Fruit fly (Drosophila melanogaster) whole organism, embryonic: Measurements from ENCODE around the gene Cp18.

Source experiments
- CG15269 ChIP-seq: fragments of 200-800 bp; sonication (Bioruptor generic); optimal IDR thresholded peaks from 2 replicates; lab custom pipeline; 2018; ENCODE audit warnings: missing biosample characterization, mild to moderate bottlenecking, missing genetic modification characterization, moderate library complexity
- CG15479 ChIP-seq: fragments of 200-800 bp; sonication (Bioruptor generic); optimal IDR thresholded peaks from 3 replicates; lab custom pipeline; 2019; ENCODE audit warnings: missing biosample characterization, mild to moderate bottlenecking, missing genetic modification characterization, moderate library complexity
- CG16863 ChIP-seq: fragments of 200-800 bp; sonication (Bioruptor generic); optimal IDR thresholded peaks from 3 replicates; lab custom pipeline; 2016; ENCODE audit warnings: missing biosample characterization, missing genetic modification characterization
- CG17612 ChIP-seq: fragments of 200-800 bp; sonication (Bioruptor generic); IDR thresholded peaks from 2 replicates; pipeline ENCODE4 v1.3.6; 2022; ENCODE audit warnings: missing biosample characterization, missing genetic modification characterization
- CG2199 ChIP-seq: fragments of 200-800 bp; sonication (Bioruptor generic); IDR thresholded peaks from 3 replicates; pipeline ENCODE4 v1.3.6; 2022; ENCODE audit warnings: missing biosample characterization, missing genetic modification characterization
- CG2712 ChIP-seq: fragments of 200-800 bp; optimal IDR thresholded peaks from 3 replicates; lab custom pipeline; 2019; ENCODE audit warnings: missing biosample characterization, mild to moderate bottlenecking, missing genetic modification characterization, moderate library complexity
- CG32772 ChIP-seq: fragments of 200-800 bp; sonication (Bioruptor generic); IDR thresholded peaks from 2 replicates; pipeline ENCODE4 v1.3.6; 2022; ENCODE audit warnings: missing biosample characterization, missing genetic modification characterization
- CG3281 ChIP-seq: fragments of 200-800 bp; sonication (Bioruptor generic); optimal IDR thresholded peaks from 3 replicates; lab custom pipeline; 2017; ENCODE audit warnings: missing biosample characterization, mild to moderate bottlenecking, missing genetic modification characterization
- CG3847 ChIP-seq: fragments of 200-800 bp; sonication (Bioruptor generic); IDR thresholded peaks from 2 replicates; pipeline ENCODE4 v1.3.6; 2022; ENCODE audit warnings: missing biosample characterization, missing genetic modification characterization
- CG4282 ChIP-seq: fragments of 200-800 bp; sonication (Bioruptor generic); optimal IDR thresholded peaks from 2 replicates; lab custom pipeline; 2016; ENCODE audit warnings: missing biosample characterization, missing genetic modification characterization
- CG4360 ChIP-seq: fragments of 200-800 bp; sonication (Bioruptor generic); IDR thresholded peaks from 2 replicates; pipeline ENCODE4 v1.3.6; 2022; ENCODE audit warnings: missing biosample characterization, missing genetic modification characterization
- CG4424 ChIP-seq: fragments of 200-800 bp; sonication (Bioruptor generic); optimal IDR thresholded peaks from 3 replicates; lab custom pipeline; 2016; ENCODE audit warnings: missing biosample characterization, missing genetic modification characterization
- CG7839 ChIP-seq: fragments of 200-800 bp; sonication (Bioruptor generic); optimal IDR thresholded peaks from 3 replicates; lab custom pipeline; 2018; ENCODE audit warnings: missing biosample characterization, mild to moderate bottlenecking, missing genetic modification characterization, moderate library complexity
- CG8765 ChIP-seq: fragments of 200-800 bp; sonication (Bioruptor generic); IDR thresholded peaks from 2 replicates; pipeline ENCODE4 v1.3.6; 2022; ENCODE audit warnings: missing biosample characterization, missing genetic modification characterization
- CG9437 ChIP-seq: fragments of 200-800 bp; sonication (Bioruptor generic); optimal IDR thresholded peaks from 2 replicates; lab custom pipeline; 2018; ENCODE audit warnings: missing biosample characterization, mild to moderate bottlenecking, missing genetic modification characterization
- CG9932 ChIP-seq: fragments of 200-800 bp; sonication (Bioruptor generic); IDR thresholded peaks from 2 replicates; pipeline ENCODE4 v1.3.6; 2022; ENCODE audit warnings: missing biosample characterization, missing genetic modification characterization
- E2f1 ChIP-seq: fragments of 200-800 bp; sonication (Bioruptor generic); IDR thresholded peaks from 2 replicates; pipeline ENCODE4 v1.3.6; 2022; ENCODE audit warnings: missing biosample characterization, missing genetic modification characterization
- Ets65A ChIP-seq: fragments of 200-800 bp; sonication (Bioruptor generic); peaks from one replicate; lab custom pipeline; 2016; ENCODE audit warnings: missing biosample characterization, missing genetic modification characterization
- Ets97D ChIP-seq: fragments of 200-800 bp; sonication (Bioruptor generic); optimal IDR thresholded peaks from 3 replicates; lab custom pipeline; 2016; ENCODE audit warnings: missing biosample characterization, missing genetic modification characterization
- Fer1 ChIP-seq: fragments of 200-800 bp; sonication (Bioruptor generic); optimal IDR thresholded peaks from 2 replicates; lab custom pipeline; 2017; ENCODE audit warnings: missing biosample characterization, mild to moderate bottlenecking, missing genetic modification characterization
- HmgZ ChIP-seq: fragments of 200-800 bp; sonication (Bioruptor generic); optimal IDR thresholded peaks from 2 replicates; lab custom pipeline; 2018; ENCODE audit warnings: missing biosample characterization, mild to moderate bottlenecking, missing genetic modification characterization
- Meics ChIP-seq: fragments of 200-800 bp; sonication (Bioruptor generic); optimal IDR thresholded peaks from 2 replicates; lab custom pipeline; 2017; ENCODE audit warnings: missing biosample characterization, mild to moderate bottlenecking, missing genetic modification characterization
- NFAT ChIP-seq: fragments of 200-800 bp; sonication (Bioruptor generic); IDR thresholded peaks from 2 replicates; pipeline ENCODE4 v1.3.6; 2022; ENCODE audit warnings: missing biosample characterization, missing genetic modification characterization
- Oli ChIP-seq: fragments of 200-800 bp; sonication (Bioruptor generic); optimal IDR thresholded peaks from 2 replicates; lab custom pipeline; 2018; ENCODE audit warnings: missing biosample characterization, mild to moderate bottlenecking, missing genetic modification characterization, moderate library complexity
- Pdp1 ChIP-seq, 2 experiments: fragments of 200-800 bp; sonication (Bioruptor generic); optimal IDR thresholded peaks; 3 replicates each; lab custom pipeline; 2016; ENCODE audit warnings: missing biosample characterization in 2 of 2, missing genetic modification characterization in 2 of 2, mild to moderate bottlenecking in 1 of 2, moderate library complexity in 1 of 2
- Sin3A ChIP-seq: fragments of >200 bp; optimal IDR thresholded peaks from 2 replicates; lab custom pipeline; 2018
- Tbp ChIP-seq: fragments of >200 bp; optimal IDR thresholded peaks from 2 replicates; lab custom pipeline; 2018; ENCODE audit warnings: missing biosample characterization, missing genetic modification characterization
- Usf ChIP-seq: fragments of 200-800 bp; sonication (Bioruptor generic); optimal IDR thresholded peaks from 2 replicates; lab custom pipeline; 2017; ENCODE audit warnings: missing genotype, missing biosample characterization, missing genetic modification characterization
- Xbp1 ChIP-seq: fragments of 200-800 bp; sonication (Bioruptor generic); optimal IDR thresholded peaks from 3 replicates; lab custom pipeline; 2016; ENCODE audit warnings: missing biosample characterization, mild to moderate bottlenecking, missing genetic modification characterization
- Xrp1 ChIP-seq: fragments of 200-800 bp; sonication (Bioruptor generic); IDR thresholded peaks from 2 replicates; pipeline ENCODE4 v1.3.6; 2022; ENCODE audit warnings: missing biosample characterization, missing genetic modification characterization
- ase ChIP-seq: fragments of 200-800 bp; sonication (Bioruptor generic); IDR thresholded peaks from 3 replicates; pipeline ENCODE4 v1.3.6; 2022; ENCODE audit warnings: missing biosample characterization, missing genetic modification characterization
- esg ChIP-seq: fragments of 200-800 bp; sonication (Bioruptor generic); conservative IDR thresholded peaks from 2 replicates; pipeline ENCODE4 v1.3.6; 2022; ENCODE audit warnings: missing biosample characterization, missing genetic modification characterization
- fd3F ChIP-seq: fragments of 200-800 bp; sonication (Bioruptor generic); optimal IDR thresholded peaks from 2 replicates; lab custom pipeline; 2018; ENCODE audit warnings: missing biosample characterization, mild to moderate bottlenecking, missing genetic modification characterization, moderate library complexity
- fru ChIP-seq: fragments of >200 bp; optimal IDR thresholded peaks from 2 replicates; lab custom pipeline; 2017
- gem ChIP-seq: fragments of 200-800 bp; sonication (Bioruptor generic); optimal IDR thresholded peaks from 2 replicates; lab custom pipeline; 2019; ENCODE audit warnings: missing biosample characterization, mild to moderate bottlenecking, missing genetic modification characterization, moderate library complexity
- gsb ChIP-seq: fragments of 200-800 bp; sonication (Bioruptor generic); IDR thresholded peaks from 2 replicates; pipeline ENCODE4 v1.3.6; 2022; ENCODE audit warnings: missing biosample characterization, missing genetic modification characterization
- jumu ChIP-seq: fragments of 200-800 bp; sonication (Bioruptor generic); optimal IDR thresholded peaks from 3 replicates; lab custom pipeline; 2016; ENCODE audit warnings: missing biosample characterization, missing genetic modification characterization
- lmd ChIP-seq: fragments of 200-800 bp; sonication (Bioruptor generic); IDR thresholded peaks from 2 replicates; pipeline ENCODE4 v1.3.6; 2022; ENCODE audit warnings: missing biosample characterization, missing genetic modification characterization
- nmo ChIP-seq: fragments of 200-800 bp; sonication (Bioruptor generic); optimal IDR thresholded peaks from 2 replicates; lab custom pipeline; 2018; ENCODE audit warnings: missing biosample characterization, mild to moderate bottlenecking, missing genetic modification characterization, moderate library complexity
- peb ChIP-seq: fragments of 200-800 bp; sonication (Bioruptor generic); IDR thresholded peaks from 2 replicates; pipeline ENCODE4 v1.3.6; 2022; ENCODE audit warnings: missing biosample characterization, missing genetic modification characterization
- pfk ChIP-seq: fragments of 200-800 bp; sonication (Bioruptor generic); optimal IDR thresholded peaks from 2 replicates; lab custom pipeline; 2018; ENCODE audit warnings: missing biosample characterization, mild to moderate bottlenecking, missing genetic modification characterization, moderate library complexity
- ranshi ChIP-seq: fragments of 200-800 bp; sonication (Bioruptor generic); IDR thresholded peaks from 2 replicates; pipeline ENCODE4 v1.3.6; 2022; ENCODE audit warnings: missing biosample characterization, missing genetic modification characterization
- scrt ChIP-seq: fragments of 200-800 bp; sonication (Bioruptor generic); optimal IDR thresholded peaks from 2 replicates; lab custom pipeline; 2018; ENCODE audit warnings: missing biosample characterization, mild to moderate bottlenecking, missing genetic modification characterization, moderate library complexity
- sens ChIP-seq: fragments of 200-800 bp; sonication (Bioruptor generic); peaks from one replicate; lab custom pipeline; 2016; ENCODE audit warnings: missing biosample characterization, missing genetic modification characterization
- seq ChIP-seq: fragments of 200-800 bp; sonication (Bioruptor generic); IDR thresholded peaks from 2 replicates; pipeline ENCODE4 v1.3.6; 2022; ENCODE audit warnings: missing biosample characterization, missing genetic modification characterization
- sob ChIP-seq: fragments of 200-800 bp; sonication (Bioruptor generic); IDR thresholded peaks from 2 replicates; pipeline ENCODE4 v1.3.6; 2022; ENCODE audit warnings: missing biosample characterization, missing genetic modification characterization
- tup ChIP-seq: fragments of 200-800 bp; sonication (Bioruptor generic); optimal IDR thresholded peaks from 2 replicates; lab custom pipeline; 2016; ENCODE audit warnings: missing biosample characterization, mild to moderate bottlenecking, missing genetic modification characterization, moderate library complexity
- twi ChIP-seq: fragments of 200-800 bp; optimal IDR thresholded peaks from 2 replicates; lab custom pipeline; 2019; ENCODE audit warnings: missing biosample characterization, mild to moderate bottlenecking, missing genetic modification characterization, moderate library complexity
- vfl ChIP-seq: fragments of 200-800 bp; sonication (Bioruptor generic); optimal IDR thresholded peaks from 2 replicates; lab custom pipeline; 2016; ENCODE audit warnings: missing biosample characterization, missing genetic modification characterization
- vvl ChIP-seq: fragments of 200-800 bp; sonication (Bioruptor generic); IDR thresholded peaks from 2 replicates; pipeline ENCODE4 v1.3.6; 2022; ENCODE audit warnings: missing biosample characterization, missing genetic modification characterization
- wek ChIP-seq: fragments of 200-800 bp; sonication (Bioruptor generic); optimal IDR thresholded peaks from 3 replicates; lab custom pipeline; 2018; ENCODE audit warnings: missing biosample characterization, mild to moderate bottlenecking, missing genetic modification characterization, moderate library complexity
- zfh2 ChIP-seq: fragments of 200-800 bp; sonication (Bioruptor generic); optimal IDR thresholded peaks from 2 replicates; lab custom pipeline; 2016; ENCODE audit warnings: missing biosample characterization, missing genetic modification characterization

Gene Cp18

dm6 chr3L:8682551-8683375 lies 43.8 kb upstream of the Cp18 start (continued):
- TF ChIP-seq CG7839 (peak; percentile 9), seq (GFP tag; lab: Robert Waterston, UW) (no peak), vvl (peak; percentile 16), CG2712 (tag; lab: Kevin White, UChicago) (peak; percentile 20), CG15479 (GFP tag; lab: Kevin White, UChicago) (no peak), peb (GFP tag; lab: Robert Waterston, UW) (no peak), lmd (GFP tag; lab: Robert Waterston, UW) (peak; percentile 17; the same call in 1 of the 2 replicates), twi (no peak), nmo (GFP tag; lab: Kevin White, UChicago) (no peak), NFAT (GFP tag; lab: Robert Waterston, UW) (peak; percentile 19; the same call in 1 of the 2 replicates), CG3847 (GFP tag; lab: Robert Waterston, UW) (no peak), Tbp (GFP tag; lab: Kevin White, UChicago) (no peak), CG4282 (GFP tag; lab: Kevin White, UChicago) (no peak), CG2199 (GFP tag; lab: Robert Waterston, UW) (no peak), Sin3A (lab: Kevin White, UChicago) (no peak), ranshi (GFP tag; lab: Robert Waterston, UW) (no peak), Xrp1 (GFP tag; lab: Robert Waterston, UW) (peak; percentile 25; the same call in 1 of the 2 replicates), jumu (GFP tag; lab: Kevin White, UChicago) (no peak), tup (GFP tag; lab: Kevin White, UChicago) (no peak), CG16863 (GFP tag; lab: Kevin White, UChicago) (no peak), fd3F (GFP tag; lab: Kevin White, UChicago) (no peak), gem (tag; lab: Kevin White, UChicago) (peak; percentile 9), gsb (GFP tag; lab: Robert Waterston, UW) (no peak), CG3281 (GFP tag; lab: Kevin White, UChicago) (peak; percentile 4), zfh2 (GFP tag; lab: Kevin White, UChicago) (no peak), Pdp1 (GFP tag; optimal IDR thresholded peaks at IDR 0.05; lab: Kevin White, UChicago) (no peak), fru (no peak), CG32772 (no peak), Meics (no peak), Ets65A (GFP tag; lab: Kevin White, UChicago) (peak; percentile 50), CG9437 (GFP tag; lab: Kevin White, UChicago) (no peak), CG4360 (no peak), CG8765 (GFP tag; lab: Robert Waterston, UW) (no peak), Oli (no peak), ase (no peak), Xbp1 (GFP tag; lab: Kevin White, UChicago) (no peak), sens (GFP tag; lab: Kevin White, UChicago) (peak; percentile 0), CG4424 (no peak), CG15269 (no peak), Usf (GFP tag; lab: Kevin White, UChicago) (no peak), HmgZ (tag; lab: Kevin White, UChicago) (peak; percentile 17), Fer1 (GFP tag; lab: Kevin White, UChicago) (no peak), Ets97D (GFP tag; lab: Kevin White, UChicago) (no peak), esg (no peak), wek (GFP tag; lab: Kevin White, UChicago) (no peak), sob (GFP tag; lab: Robert Waterston, UW) (no peak), CG9932 (no peak), CG17612 (no peak), vfl (no peak), scrt (no peak), E2f1 (GFP tag; lab: Robert Waterston, UW) (peak; percentile 29; the same call in 1 of the 2 replicates), pfk (GFP tag; lab: Kevin White, UChicago) (no peak)
